Fruit fly (Drosophila melanogaster): ENCODE results near the gene Phae1.
A peak's percentile ranks its signal among the peaks of the same experiment; 100 is the strongest.

Gene Phae1

DNA sequence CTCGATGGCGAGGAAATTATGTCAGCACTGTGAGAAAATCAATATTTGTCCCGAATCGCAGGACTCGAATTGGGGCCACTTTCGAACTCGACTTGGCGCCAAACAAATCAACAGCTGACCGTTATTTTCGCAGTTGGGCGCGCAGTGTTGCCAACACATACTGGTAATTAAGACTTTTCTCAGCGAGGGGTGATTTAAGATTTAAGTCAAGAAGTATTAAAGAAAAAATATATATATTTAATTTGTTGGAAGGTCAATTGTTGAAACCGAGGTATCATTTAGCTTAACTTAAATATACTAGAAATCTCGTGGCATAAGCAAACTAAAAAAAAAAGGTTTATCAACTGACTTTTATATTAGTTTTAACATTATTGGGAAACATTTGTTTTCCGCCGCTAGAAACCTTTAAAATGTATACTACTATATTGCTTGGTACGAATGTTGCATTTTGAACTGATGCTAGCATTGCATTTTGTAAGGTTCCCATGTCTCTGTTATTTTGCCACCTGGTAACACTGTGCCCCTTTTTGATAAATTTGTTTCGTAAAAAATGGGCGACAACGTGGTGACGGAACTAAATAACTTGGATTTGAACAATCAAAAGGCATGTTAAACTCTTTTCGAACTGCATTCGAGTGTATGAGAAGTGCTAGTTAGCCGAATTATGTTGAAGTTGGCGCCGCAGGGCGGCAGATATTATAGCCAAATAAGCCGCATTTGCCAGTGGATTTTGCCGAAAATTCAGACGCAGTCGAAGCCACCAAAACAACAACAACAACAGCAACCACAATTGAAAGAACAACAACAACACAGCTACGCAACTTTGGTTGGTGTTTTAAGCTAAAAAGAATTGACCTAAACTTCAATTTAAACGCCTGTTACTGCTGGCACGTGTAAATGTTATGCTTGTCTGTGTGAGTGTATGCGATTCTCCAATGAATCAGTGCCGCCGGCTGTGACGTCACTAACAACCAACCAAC is 5.7 kb upstream of the Phae1 start, which contains the start of the genes Patsas and ThrRS (continued):
- TF ChIP-seq acj6 (GFP tag; optimal IDR thresholded peaks at IDR 0.05): peak; percentile 85
- peak; percentile 73 for TF ChIP-seq CG11902 (GFP tag; optimal IDR thresholded peaks at IDR 0.05)
- peak; percentile 85 for TF ChIP-seq lz (GFP tag; optimal IDR thresholded peaks at IDR 0.05)
- peak; percentile 81 for TF ChIP-seq esn (GFP tag; optimal IDR thresholded peaks at IDR 0.05)
- TF ChIP-seq Gug (GFP tag; IDR thresholded peaks at IDR 0.05): peak; percentile 81
- TF ChIP-seq CG16779 (tag; optimal IDR thresholded peaks at IDR 0.05): peak; percentile 59
- peak; percentile 77; the same call in 1 of the 3 replicates for TF ChIP-seq CG6163 (GFP tag; IDR thresholded peaks at IDR 0.05)
- TF ChIP-seq CG15336 (GFP tag; IDR thresholded peaks at IDR 0.05): peak; percentile 85
- TF ChIP-seq dac (GFP tag; optimal IDR thresholded peaks at IDR 0.05): peak; percentile 83
- peak; percentile 91 for TF ChIP-seq CG32006 (GFP tag; optimal IDR thresholded peaks at IDR 0.05)
- TF ChIP-seq fd85E (GFP tag; optimal IDR thresholded peaks at IDR 0.05): no peak
- TF ChIP-seq Sox15 (GFP tag; optimal IDR thresholded peaks at IDR 0.05): peak; percentile 76
- TF ChIP-seq Ets21C (GFP tag; optimal IDR thresholded peaks at IDR 0.05): no peak

DNA sequence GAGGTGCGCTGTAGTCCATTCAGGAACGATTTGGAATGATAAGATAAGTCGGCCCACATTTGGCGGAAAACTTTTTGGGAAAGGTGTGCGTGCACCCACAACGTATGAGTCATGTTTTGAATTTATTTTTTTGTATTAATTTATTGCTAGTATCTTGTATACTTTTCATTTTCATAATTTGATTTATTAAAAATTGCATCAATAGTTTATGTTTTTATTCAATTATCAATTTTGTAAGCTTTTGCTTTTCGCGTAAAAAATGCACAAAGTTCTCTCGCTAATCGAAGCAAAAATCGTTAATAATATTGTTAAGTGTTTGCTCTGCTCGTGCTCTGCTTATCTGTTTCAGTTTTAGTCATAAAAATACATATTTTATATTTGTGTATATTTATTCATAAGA is 2.1 kb upstream of the Phae1 start:
- no peak for TF ChIP-seq Ets21C (GFP tag; optimal IDR thresholded peaks at IDR 0.05)
- TF ChIP-seq CG3919 (GFP tag; optimal IDR thresholded peaks at IDR 0.05): no peak
- TF ChIP-seq Sox15 (GFP tag; optimal IDR thresholded peaks at IDR 0.05): no peak
- no peak for TF ChIP-seq Eip78C (GFP tag)
- TF ChIP-seq CG4318 (GFP tag; optimal IDR thresholded peaks at IDR 0.05): no peak
- TF ChIP-seq fkh (GFP tag; optimal IDR thresholded peaks at IDR 0.05): no peak
- no peak for TF ChIP-seq CG6792 (GFP tag; optimal IDR thresholded peaks at IDR 0.05)
- no peak for TF ChIP-seq CG8632 (GFP tag; optimal IDR thresholded peaks at IDR 0.05)
- TF ChIP-seq pdm3 (GFP tag; optimal IDR thresholded peaks at IDR 0.05): no peak
- no peak for TF ChIP-seq Smox (GFP tag; optimal IDR thresholded peaks at IDR 0.05)
- no peak for TF ChIP-seq fd85E (GFP tag; optimal IDR thresholded peaks at IDR 0.05)
- no peak for TF ChIP-seq topi (GFP tag; optimal IDR thresholded peaks at IDR 0.05)
- TF ChIP-seq Hr38 (GFP tag; optimal IDR thresholded peaks at IDR 0.05): no peak

dm6 chr2L:12110810-12111209 is 1.6 kb downstream of the Phae1 start, which contains the start of gene Phae2:
TSS of gene Phae2 (plus strand) at chr2L:12111110.
- no peak for TF ChIP-seq achi (GFP tag; optimal IDR thresholded peaks at IDR 0.05)
- TF ChIP-seq Eip78C (GFP tag): peak; percentile 32
- no peak for TF ChIP-seq fd59A (GFP tag; optimal IDR thresholded peaks at IDR 0.05)
- TF ChIP-seq eg (GFP tag; IDR thresholded peaks at IDR 0.05): no peak

dm6 chr2L:12112943-12113557 is 3.8 kb downstream of the Phae1 start:
- TF ChIP-seq salr (GFP tag; optimal IDR thresholded peaks at IDR 0.05) (peak in 1 of 2 experiments; percentile 47), Lpt (GFP tag; optimal IDR thresholded peaks at IDR 0.05) (no peak), CG6163 (GFP tag; IDR thresholded peaks at IDR 0.05) (no peak), vri (GFP tag; optimal IDR thresholded peaks at IDR 0.05) (peak; percentile 44), Eip78C (GFP tag) (peak; percentile 55), fd59A (GFP tag; optimal IDR thresholded peaks at IDR 0.05) (no peak), Sox15 (GFP tag; optimal IDR thresholded peaks at IDR 0.05) (no peak), Ets21C (GFP tag; optimal IDR thresholded peaks at IDR 0.05) (no peak), lz (GFP tag; optimal IDR thresholded peaks at IDR 0.05) (no peak), Hr39 (GFP tag; optimal IDR thresholded peaks at IDR 0.05) (no peak), acj6 (GFP tag; optimal IDR thresholded peaks at IDR 0.05) (no peak), CG11294 (GFP tag; IDR thresholded peaks at IDR 0.05) (no peak), Gug (GFP tag; IDR thresholded peaks at IDR 0.05) (no peak), CG1621 (tag; optimal IDR thresholded peaks at IDR 0.05) (no peak), CG3919 (GFP tag; optimal IDR thresholded peaks at IDR 0.05) (no peak), Sox102F (GFP tag; optimal IDR thresholded peaks at IDR 0.05) (peak; percentile 43), Sox14 (GFP tag; optimal IDR thresholded peaks at IDR 0.05) (peak; percentile 1), CG8632 (GFP tag; optimal IDR thresholded peaks at IDR 0.05) (no peak), Met (GFP tag; optimal IDR thresholded peaks at IDR 0.05) (peak; percentile 18), esn (GFP tag; optimal IDR thresholded peaks at IDR 0.05) (peak; percentile 39), svp (GFP tag) (peak; percentile 71), CG3032 (tag; optimal IDR thresholded peaks at IDR 0.05) (peak; percentile 19), CG4318 (GFP tag; optimal IDR thresholded peaks at IDR 0.05) (no peak), ss (GFP tag; optimal IDR thresholded peaks at IDR 0.05) (no peak), net (GFP tag; optimal IDR thresholded peaks at IDR 0.05) (no peak)
